Worm (Caenorhabditis elegans): Measurements from ENCODE around the gene ceh-16.

DNA sequence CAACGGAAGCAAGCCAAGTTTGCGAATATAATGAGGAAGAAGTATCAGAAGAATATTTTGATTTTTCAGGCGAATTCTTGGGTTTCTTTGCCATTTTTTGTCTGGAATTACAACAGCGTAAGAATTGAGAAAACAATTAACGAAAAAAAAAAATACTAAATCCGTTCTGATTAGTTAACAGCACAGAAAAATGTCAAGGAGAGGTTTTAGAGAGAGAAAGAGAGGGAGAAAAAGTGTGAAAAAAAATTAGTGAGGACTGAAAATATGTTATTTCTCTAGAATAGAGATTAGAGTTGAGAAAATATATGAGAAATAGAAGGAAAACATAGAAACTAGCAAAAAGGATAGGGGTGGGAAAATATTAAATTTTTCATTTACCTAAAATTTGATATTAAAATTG lies 44.8 kb downstream of the ceh-16 start, which contains the start of gene dpy-19:
- TF ChIP-seq ama-1 (optimal IDR thresholded peaks at IDR 0.05) (no peak), nhr-11 (tag; optimal IDR thresholded peaks at IDR 0.05) (no peak), sox-4 (tag; optimal IDR thresholded peaks at IDR 0.05) (no peak), pha-4 (tag; optimal IDR thresholded peaks at IDR 0.05) (no peak), nhr-232 (tag; optimal IDR thresholded peaks at IDR 0.05) (no peak), unc-3 (GFP tag; conservative IDR thresholded peaks at IDR 0.05) (no peak), unc-3 (tag; optimal IDR thresholded peaks at IDR 0.05) (no peak), fkh-10 (GFP tag; optimal IDR thresholded peaks at IDR 0.05) (no peak), tbx-2 (tag; optimal IDR thresholded peaks at IDR 0.05) (no peak), nfya-1 (tag; optimal IDR thresholded peaks at IDR 0.05) (no peak)
